Fruit fly (Drosophila melanogaster): ENCODE results near the gene CG31606.

CG31606 gene

DNA sequence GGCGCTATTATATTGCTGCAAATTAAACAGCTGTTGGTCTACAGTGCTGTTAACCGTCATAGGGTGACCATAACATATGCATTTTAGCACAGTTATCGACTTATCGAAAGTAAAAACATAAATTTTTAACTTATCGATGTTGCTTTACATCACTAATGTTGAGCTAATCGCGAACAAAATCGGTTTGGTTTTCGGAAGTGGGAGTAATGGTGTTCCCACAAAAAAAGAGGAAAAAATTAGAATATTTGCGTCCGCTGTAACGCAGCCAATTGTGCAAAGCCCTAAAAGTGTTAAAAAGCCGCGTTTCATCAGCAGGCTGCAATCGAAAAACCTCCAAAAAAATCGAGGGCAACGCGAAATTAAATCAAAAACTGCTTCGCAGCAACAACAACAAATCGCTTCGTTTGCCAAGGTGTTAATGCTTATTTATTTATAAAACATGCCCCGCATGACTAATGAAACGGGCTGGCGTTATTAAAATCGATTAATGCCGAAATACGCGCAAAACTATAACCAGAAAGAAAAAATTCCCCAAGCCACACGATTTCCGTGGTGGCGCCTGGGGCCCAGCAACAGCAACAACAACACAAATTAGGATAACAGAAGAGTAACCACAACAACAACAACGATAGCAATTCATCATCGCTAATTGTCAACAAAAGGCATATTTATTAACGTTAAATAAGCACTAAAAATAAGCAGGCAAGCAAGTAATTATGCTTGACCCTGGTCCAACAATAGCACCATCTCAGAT, 20.4 kb upstream of the CG31606 start, which contains the start of the genes CG12375 and CG8668 (continued):
- no peak for TF ChIP-seq CG33557 (GFP tag; optimal IDR thresholded peaks at IDR 0.05)
- no peak for TF ChIP-seq twi (tag; optimal IDR thresholded peaks at IDR 0.05)
- TF ChIP-seq sr (GFP tag; IDR thresholded peaks at IDR 0.05) = 0 out of 3 replicates have a peak, but pooled peaks have one; percentile 23
- no peak for TF ChIP-seq CG17568 (GFP tag; optimal IDR thresholded peaks at IDR 0.05)

- TF ChIP-seq sens (GFP tag) = peak; percentile 4
- no peak for TF ChIP-seq CG18262 (tag; optimal IDR thresholded peaks at IDR 0.05)
These were observed 18.5 kb upstream of the CG31606 start for dm6 chr2L:8128911-8129310.

- TF ChIP-seq vvl (GFP tag; IDR thresholded peaks at IDR 0.05) (no peak), Optix (GFP tag; IDR thresholded peaks at IDR 0.05) (no peak), Stat92E (GFP tag; optimal IDR thresholded peaks at IDR 0.05) (peak in 1 of 3 experiments; percentile 24), sens (GFP tag) (peak; percentile 25), seq (GFP tag; IDR thresholded peaks at IDR 0.05) (no peak), CG8281 (tag; optimal IDR thresholded peaks at IDR 0.05) (no peak), CG6765 (GFP tag; optimal IDR thresholded peaks at IDR 0.05) (no peak), Med (GFP tag) (peak; percentile 29), CG2129 (GFP tag; IDR thresholded peaks at IDR 0.05; ENCODE audit: partially characterized antibody) (no peak), pho (GFP tag; optimal IDR thresholded peaks at IDR 0.05) (no peak), CG32767 (GFP tag; IDR thresholded peaks at IDR 0.05) (no peak), ase (GFP tag; IDR thresholded peaks at IDR 0.05) (no peak), exex (tag; optimal IDR thresholded peaks at IDR 0.05) (peak; percentile 83), vnd (GFP tag; IDR thresholded peaks at IDR 0.05; ENCODE audit: partially characterized antibody) (0 out of 3 replicates have a peak, but pooled peaks have one; percentile 41), CG8089 (GFP tag; optimal IDR thresholded peaks at IDR 0.05) (no peak), CG34376 (GFP tag; optimal IDR thresholded peaks at IDR 0.05) (peak; percentile 81), sug (tag; optimal IDR thresholded peaks at IDR 0.05) (peak; percentile 74), cas (GFP tag; IDR thresholded peaks at IDR 0.05) (no peak), grn (GFP tag; optimal IDR thresholded peaks at IDR 0.05) (peak; percentile 76), ftz-f1 (GFP tag; optimal IDR thresholded peaks at IDR 0.05) (peak; percentile 3)
These were observed 17.3 kb upstream of the CG31606 start for dm6 chr2L:8129996-8130641.

DNA sequence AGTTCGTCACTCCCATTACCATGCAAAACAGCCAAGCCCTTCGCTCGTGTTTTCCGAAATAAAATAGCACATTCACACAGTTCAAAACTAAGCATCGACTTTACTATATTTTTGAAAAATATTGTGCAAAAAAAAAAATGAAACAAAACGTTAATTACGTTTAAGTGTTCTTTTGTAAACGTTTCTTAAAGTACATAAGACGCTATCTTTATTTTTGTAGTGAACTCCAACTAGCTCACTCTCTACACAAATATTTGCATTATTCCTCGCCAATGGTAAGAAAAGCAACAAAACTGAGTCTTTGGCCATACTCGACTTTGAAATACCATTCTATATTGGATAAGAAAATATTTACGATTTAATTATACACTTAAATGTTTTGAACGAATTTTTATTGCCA, 16.7 kb upstream of the CG31606 start:
- TF ChIP-seq CG8388 (GFP tag; optimal IDR thresholded peaks at IDR 0.05) (no peak), sima (GFP tag; optimal IDR thresholded peaks at IDR 0.05) (no peak), CG3847 (GFP tag; IDR thresholded peaks at IDR 0.05) (no peak), GATAe (GFP tag; conservative IDR thresholded peaks at IDR 0.05) (no peak), pb (GFP tag; optimal IDR thresholded peaks at IDR 0.05) (no peak), exex (tag; optimal IDR thresholded peaks at IDR 0.05) (no peak), unc-4 (GFP tag; IDR thresholded peaks at IDR 0.05; ENCODE audit: partially characterized antibody) (no peak), BtbVII (GFP tag; optimal IDR thresholded peaks at IDR 0.05) (no peak), CHES-1-like (GFP tag; optimal IDR thresholded peaks at IDR 0.05) (no peak), nmo (GFP tag; optimal IDR thresholded peaks at IDR 0.05) (no peak), CG10366 (GFP tag; IDR thresholded peaks at IDR 0.05) (no peak)

All from whole organism, embryonic.